Worm (Caenorhabditis elegans): ENCODE measurements around the gene Y41E3.7.
"Not testable (repeated sequence)": the region's sequence is repeated elsewhere in the genome, so short reads cannot be mapped to it uniquely, and the experiment has no call there.

The Y41E3.7 gene

ce11 chrIV:15047940-15048339, 34.1 kb downstream of the Y41E3.7 start:
- TF ChIP-seq mcd-1 (GFP tag; IDR thresholded peaks at IDR 0.05) = 0 out of 2 replicates have a peak, but pooled peaks have one; percentile 29
- not testable (repeated sequence) for TF ChIP-seq snpc-4 (GFP tag; optimal IDR thresholded peaks at IDR 0.05)
- peak in 1 of 4 experiments; percentile 67 for TF ChIP-seq snpc-4 (tag; optimal IDR thresholded peaks at IDR 0.05)

ce11 chrIV:15049288-15050094, 35.7 kb downstream of the Y41E3.7 start:
- TF ChIP-seq snpc-3.4 (tag; optimal IDR thresholded peaks at IDR 0.05) (peak; percentile 3), F23B12.7 (tag; optimal IDR thresholded peaks at IDR 0.05; ENCODE audit: insufficient read depth) (no peak), bed-1 (GFP tag; IDR thresholded peaks at IDR 0.05) (0 out of 2 replicates have a peak, but pooled peaks have one; percentile 16), ztf-3 (GFP tag; optimal IDR thresholded peaks at IDR 0.05) (no peak), cebp-2 (GFP tag; IDR thresholded peaks at IDR 0.05) (no peak), athp-1 (tag; optimal IDR thresholded peaks at IDR 0.05) (peak; percentile 14), rcor-1 (GFP tag; IDR thresholded peaks at IDR 0.05) (no peak), aptf-3 (GFP tag; IDR thresholded peaks at IDR 0.05) (0 out of 2 replicates have a peak, but pooled peaks have one; percentile 38), aptf-2 (GFP tag; conservative IDR thresholded peaks at IDR 0.05) (0 out of 2 replicates have a peak, but pooled peaks have one; percentile 27), rec-8 (tag; optimal IDR thresholded peaks at IDR 0.05) (peak in 1 of 2 experiments; percentile 24), atf-7 (tag; optimal IDR thresholded peaks at IDR 0.05) (no peak), Y56A3A.18 (GFP tag; IDR thresholded peaks at IDR 0.05) (0 out of 2 replicates have a peak, but pooled peaks have one; percentile 21), B0261.1 (tag; optimal IDR thresholded peaks at IDR 0.05) (peak; percentile 3), snpc-1.1 (tag; optimal IDR thresholded peaks at IDR 0.05; ENCODE audit: insufficient read depth) (no peak), chd-7 (tag; optimal IDR thresholded peaks at IDR 0.05) (peak; percentile 76), nhr-179 (tag; optimal IDR thresholded peaks at IDR 0.05) (no peak), mcd-1 (GFP tag; IDR thresholded peaks at IDR 0.05) (peak; percentile 52; the same call in 1 of the 2 replicates), T26A5.8 (tag; optimal IDR thresholded peaks at IDR 0.05) (peak; percentile 37), K11D2.4 (GFP tag; IDR thresholded peaks at IDR 0.05) (no peak), hlh-26 (GFP tag; conservative IDR thresholded peaks at IDR 0.05) (no peak), K12H6.12 (tag; optimal IDR thresholded peaks at IDR 0.05) (no peak), ceh-100 (GFP tag; IDR thresholded peaks at IDR 0.05) (no peak), B0336.3 (GFP tag; IDR thresholded peaks at IDR 0.05) (peak; percentile 65; the same call in 1 of the 2 replicates), let-607 (tag; optimal IDR thresholded peaks at IDR 0.05) (peak in 1 of 2 experiments; percentile 9), zim-3 (tag; optimal IDR thresholded peaks at IDR 0.05) (peak; percentile 48), hsf-1 (GFP tag; IDR thresholded peaks at IDR 0.05) (0 out of 2 replicates have a peak, but pooled peaks have one; percentile 5), dpff-1 (tag; optimal IDR thresholded peaks at IDR 0.05) (peak; percentile 73), lin-54 (GFP tag; optimal IDR thresholded peaks at IDR 0.05) (peak; percentile 28), ama-1 (optimal IDR thresholded peaks at IDR 0.05) (no peak), ama-1 (GFP tag; optimal IDR thresholded peaks at IDR 0.05) (peak in 1 of 2 experiments; percentile 32), fkh-3 (tag; optimal IDR thresholded peaks at IDR 0.05) (no peak), snpc-4 (GFP tag; optimal IDR thresholded peaks at IDR 0.05) (peak; percentile 35), snpc-4 (tag; optimal IDR thresholded peaks at IDR 0.05) (peak in 2 of 4 experiments; percentile 18 to 77), F52B5.7 (tag; optimal IDR thresholded peaks at IDR 0.05) (peak; percentile 30), nfya-2 (GFP tag; IDR thresholded peaks at IDR 0.05) (peak; percentile 75; the same call in 1 of the 2 replicates), zfh-2 (GFP tag; conservative IDR thresholded peaks at IDR 0.05) (no peak), Y53F4B.3 (GFP tag; IDR thresholded peaks at IDR 0.05) (no peak), cebp-1 (GFP tag; IDR thresholded peaks at IDR 0.05) (no peak), cebp-1 (tag; optimal IDR thresholded peaks at IDR 0.05) (peak; percentile 2), nfyb-1 (GFP tag; IDR thresholded peaks at IDR 0.05) (peak; percentile 94), Y53G8AR.9 (GFP tag; conservative IDR thresholded peaks at IDR 0.05) (peak; percentile 49), F37B4.10 (GFP tag; IDR thresholded peaks at IDR 0.05) (no peak), attf-6 (GFP tag; IDR thresholded peaks at IDR 0.05) (0 out of 2 replicates have a peak, but pooled peaks have one; percentile 18), unc-130 (GFP tag; optimal IDR thresholded peaks at IDR 0.05) (no peak)

Measured in whole organism, young adult.